Worm (Caenorhabditis elegans): ENCODE measurements around the gene mec-9.

Gene mec-9

DNA sequence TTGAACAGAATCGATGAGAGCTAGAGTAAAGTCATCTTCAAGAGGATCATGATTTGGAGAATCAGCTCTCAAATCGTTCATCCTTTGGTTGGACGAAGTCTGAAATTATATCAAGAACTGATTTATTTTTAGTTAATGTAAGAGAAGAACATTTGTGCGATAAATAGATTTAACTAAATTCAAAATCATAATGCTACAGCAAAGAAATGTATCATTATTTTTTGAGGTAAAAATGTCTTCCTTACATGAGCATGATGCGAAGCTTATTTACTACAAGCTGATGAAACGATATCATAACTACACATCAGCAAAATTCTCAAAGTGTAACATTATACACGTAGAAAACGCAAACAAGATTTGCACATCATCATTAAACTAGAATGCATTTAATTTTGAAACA lies 47.5 kb upstream of the mec-9 start, which contains the start of gene madf-4:
Gene madf-4, minus strand, starts transcription at position 101 of the 400 bp plus-strand sequence.
- TF ChIP-seq fkh-10 (GFP tag; optimal IDR thresholded peaks at IDR 0.05) (no peak), egl-27 (tag; optimal IDR thresholded peaks at IDR 0.05) (no peak), saeg-2 (GFP tag; IDR thresholded peaks at IDR 0.05) (no peak), daf-8 (GFP tag; IDR thresholded peaks at IDR 0.05) (no peak), ceh-82 (tag; optimal IDR thresholded peaks at IDR 0.05) (no peak), fos-1 (tag; optimal IDR thresholded peaks at IDR 0.05) (no peak)

DNA sequence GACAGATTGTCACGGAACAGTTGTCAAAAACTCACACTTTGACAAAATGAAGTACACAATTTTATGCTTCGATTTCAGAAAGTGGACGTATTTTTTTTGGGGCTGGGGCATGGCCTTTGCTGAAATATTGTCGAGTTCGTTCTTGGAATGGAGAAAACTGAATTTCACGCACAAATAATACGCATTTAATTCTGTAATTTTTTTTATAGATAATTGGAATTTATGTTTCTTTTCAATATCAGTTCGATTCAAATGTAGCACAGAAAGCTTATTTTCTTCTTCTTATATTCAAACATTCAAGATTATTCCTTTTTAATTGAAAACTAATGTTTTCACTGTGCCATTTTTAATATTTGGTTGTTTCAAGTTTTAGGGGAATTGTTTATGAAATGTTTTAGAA lies 45.5 kb upstream of the mec-9 start, which contains the start of gene T07C12.10:
Gene T07C12.10, minus strand, starts transcription at position 101 of the 400 bp plus-strand sequence.
- TF ChIP-seq hmg-1.1 (GFP tag; IDR thresholded peaks at IDR 0.05) = no peak
- TF ChIP-seq lim-7 (GFP tag; IDR thresholded peaks at IDR 0.05) = no peak
- no peak for TF ChIP-seq aha-1 (tag)
- no peak for TF ChIP-seq set-16 (GFP tag; IDR thresholded peaks at IDR 0.05)
- TF ChIP-seq unc-39 (tag; optimal IDR thresholded peaks at IDR 0.05) = no peak
- no peak for TF ChIP-seq snpc-1.2 (GFP tag; IDR thresholded peaks at IDR 0.05)
- no peak for TF ChIP-seq egl-27 (tag; optimal IDR thresholded peaks at IDR 0.05)
- no peak for TF ChIP-seq nhr-42 (GFP tag; IDR thresholded peaks at IDR 0.05)
- TF ChIP-seq ZK546.5 (tag; optimal IDR thresholded peaks at IDR 0.05) = no peak
- TF ChIP-seq F44E2.7 (GFP tag; IDR thresholded peaks at IDR 0.05) = no peak
- no peak for TF ChIP-seq unc-62 (GFP tag; optimal IDR thresholded peaks at IDR 0.05 in 1 of 2)
- no peak for TF ChIP-seq unc-62 (tag; optimal IDR thresholded peaks at IDR 0.05)
- no peak for TF ChIP-seq fos-1 (tag; optimal IDR thresholded peaks at IDR 0.05)
- TF ChIP-seq nhr-237 (tag; optimal IDR thresholded peaks at IDR 0.05) = no peak
- TF ChIP-seq jun-1 (tag; optimal IDR thresholded peaks at IDR 0.05) = no peak

- TF ChIP-seq zag-1 (tag; optimal IDR thresholded peaks at IDR 0.05) (no peak), dmd-9 (GFP tag; IDR thresholded peaks at IDR 0.05) (no peak), ztf-11 (tag; optimal IDR thresholded peaks at IDR 0.05) (no peak), T20F7.1 (GFP tag; optimal IDR thresholded peaks at IDR 0.05) (no peak), dmd-6 (GFP tag; IDR thresholded peaks at IDR 0.05) (no peak), daf-19 (GFP tag; conservative IDR thresholded peaks at IDR 0.05) (no peak), aha-1 (tag) (peak; percentile 21), F10B5.3 (tag; optimal IDR thresholded peaks at IDR 0.05) (no peak), arid-1 (GFP tag; conservative IDR thresholded peaks at IDR 0.05) (no peak), saeg-2 (GFP tag; IDR thresholded peaks at IDR 0.05) (no peak), daf-16 (GFP tag; optimal IDR thresholded peaks at IDR 0.05) (peak in 1 of 2 experiments; percentile 83), daf-16 (tag; optimal IDR thresholded peaks at IDR 0.05) (no peak), daf-8 (GFP tag; IDR thresholded peaks at IDR 0.05) (no peak), nhr-111 (GFP tag; optimal IDR thresholded peaks at IDR 0.05) (no peak), unc-62 (GFP tag; optimal IDR thresholded peaks at IDR 0.05 in 1 of 2) (peak in 1 of 2 experiments; percentile 76), unc-62 (tag; optimal IDR thresholded peaks at IDR 0.05) (no peak), mes-2 (tag; optimal IDR thresholded peaks at IDR 0.05; ENCODE audit: poor library complexity, severe bottlenecking) (no peak), nhr-11 (tag; optimal IDR thresholded peaks at IDR 0.05) (peak; percentile 56), skn-1 (tag; optimal IDR thresholded peaks at IDR 0.05) (no peak), nhr-25 (tag; optimal IDR thresholded peaks at IDR 0.05; ENCODE audit: borderline replicate concordance, insufficient read depth) (no peak), lsy-2 (tag; optimal IDR thresholded peaks at IDR 0.05) (no peak), hlh-11 (tag; optimal IDR thresholded peaks at IDR 0.05) (peak; percentile 58), attf-4 (tag; optimal IDR thresholded peaks at IDR 0.05) (no peak), egl-27 (tag; optimal IDR thresholded peaks at IDR 0.05) (no peak), D1046.2 (GFP tag; IDR thresholded peaks at IDR 0.05) (no peak), nhr-10 (tag; optimal IDR thresholded peaks at IDR 0.05) (no peak), ceh-20 (GFP tag; IDR thresholded peaks at IDR 0.05) (no peak), unc-130 (GFP tag; optimal IDR thresholded peaks at IDR 0.05) (no peak)
Measured at ce11 chrV:9958654-9959053, 43.7 kb upstream of the mec-9 start.

All from whole organism, L4 larva.